Fruit fly (Drosophila melanogaster) whole organism: Measurements from ENCODE around the gene lobo.

Experiments
- CG8478 ChIP-seq: fragments of >200 bp; optimal IDR thresholded peaks from 2 replicates; lab custom pipeline; 2018; ENCODE audit warnings: inconsistent platforms
- Dll ChIP-seq: fragments of >200 bp; optimal IDR thresholded peaks from 2 replicates; lab custom pipeline; 2017
- EcR ChIP-seq, 2 experiments: fragments of >200 bp; optimal IDR thresholded peaks; 2 replicates each; lab custom pipeline; 2017; ENCODE audit warnings: missing biosample characterization in 2 of 2, missing genetic modification characterization in 2 of 2, missing genetic modification reagents in 2 of 2
- pan ChIP-seq: fragments of >200 bp; optimal IDR thresholded peaks from 2 replicates; lab custom pipeline; 2017
- psq ChIP-seq: fragments of >200 bp; optimal IDR thresholded peaks from 2 replicates; lab custom pipeline; 2017
- usp ChIP-seq: fragments of >200 bp; optimal IDR thresholded peaks from 2 replicates; lab custom pipeline; 2017; ENCODE audit warnings: missing biosample characterization, missing genetic modification characterization, mixed read lengths

Gene lobo

DNA sequence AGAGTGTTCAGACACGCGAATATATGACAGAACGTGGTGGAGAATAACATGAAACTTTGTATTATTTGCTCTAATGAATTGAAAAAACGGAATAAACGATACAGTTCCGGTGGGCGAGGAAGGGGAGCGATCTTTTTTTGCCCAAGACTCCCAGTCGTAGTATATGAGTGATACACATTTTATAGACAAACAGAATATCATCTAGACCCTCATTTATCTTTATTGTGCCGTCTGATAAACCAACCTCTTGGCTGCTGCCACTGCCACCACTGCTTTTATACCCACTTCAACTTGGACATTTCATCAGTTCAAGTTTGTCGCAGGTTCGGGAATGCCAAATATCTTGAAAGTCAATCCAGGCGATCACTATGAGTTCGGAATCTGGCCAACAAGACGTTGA, 22.4 kb upstream of the lobo start, which contains the start of gene CG31106:
TSS of gene CG31106 (plus strand) at position 301 of the 400 bp plus-strand sequence.
- TF ChIP-seq usp (GFP tag; lab: Kevin White, UChicago) (no peak), psq (lab: Kevin White, UChicago) (no peak), CG8478 (lab: Kevin White, UChicago) (no peak), EcR (GFP tag; optimal IDR thresholded peaks at IDR 0.05; lab: Kevin White, UChicago) (no peak), Dll (lab: Kevin White, UChicago) (no peak), pan (lab: Kevin White, UChicago) (no peak)

- TF ChIP-seq EcR (GFP tag; optimal IDR thresholded peaks at IDR 0.05; lab: Kevin White, UChicago) (no peak), psq (lab: Kevin White, UChicago) (no peak), Dll (lab: Kevin White, UChicago) (no peak), pan (lab: Kevin White, UChicago) (no peak), CG8478 (lab: Kevin White, UChicago) (no peak), usp (GFP tag; lab: Kevin White, UChicago) (no peak)
Measured at dm6 chr3R:25215123-25215522, 21.5 kb upstream of the lobo start, which contains the start of gene Saysd1. Gene Saysd1, minus strand, starts transcription at chr3R:25215188.

- TF ChIP-seq psq (lab: Kevin White, UChicago) (no peak), EcR (GFP tag; optimal IDR thresholded peaks at IDR 0.05; lab: Kevin White, UChicago) (no peak), usp (GFP tag; lab: Kevin White, UChicago) (no peak), CG8478 (lab: Kevin White, UChicago) (no peak), pan (lab: Kevin White, UChicago) (no peak), Dll (lab: Kevin White, UChicago) (no peak)
Measured at dm6 chr3R:25209207-25209606, 15.6 kb upstream of the lobo start.

dm6 chr3R:25208767-25209075, 15.1 kb upstream of the lobo start:
- TF ChIP-seq psq (lab: Kevin White, UChicago), result no peak
- no peak for TF ChIP-seq pan (lab: Kevin White, UChicago)
- TF ChIP-seq EcR (GFP tag; optimal IDR thresholded peaks at IDR 0.05; lab: Kevin White, UChicago), result no peak
- TF ChIP-seq usp (GFP tag; lab: Kevin White, UChicago), result no peak
- TF ChIP-seq CG8478 (lab: Kevin White, UChicago), result no peak
- TF ChIP-seq Dll (lab: Kevin White, UChicago), result no peak

DNA sequence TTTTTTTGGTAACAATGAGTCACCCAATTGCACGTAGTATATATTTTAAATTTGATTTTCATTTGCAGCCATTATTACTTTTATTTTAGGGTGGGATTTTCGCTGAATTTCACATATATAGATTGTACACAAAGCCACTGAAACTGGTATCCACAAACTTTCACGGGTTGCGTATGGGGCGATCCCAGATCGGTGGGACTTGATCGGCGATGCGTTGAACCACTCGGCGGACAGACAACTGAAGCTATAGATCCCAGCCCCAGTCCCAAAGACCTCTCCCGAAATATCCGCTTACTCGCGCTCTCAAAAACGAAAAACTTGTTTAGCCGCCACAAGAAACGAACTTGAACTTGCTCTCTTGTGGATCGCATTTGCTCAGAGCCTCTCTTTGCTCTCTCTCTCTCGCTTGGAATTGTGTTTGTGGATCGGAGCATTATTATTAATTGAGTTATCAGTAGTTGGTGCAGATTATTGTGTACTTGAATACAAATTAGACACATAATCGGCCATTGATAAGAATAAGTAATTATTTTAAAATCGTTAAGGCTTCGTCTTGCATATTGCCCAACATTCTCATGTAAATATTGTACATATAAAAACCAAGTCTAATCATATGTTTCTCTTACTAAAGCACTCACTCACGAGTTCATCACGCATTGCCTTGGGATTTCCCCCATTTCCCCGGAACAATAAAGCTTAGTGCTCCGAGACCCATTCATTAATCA, 14.6 kb upstream of the lobo start, which contains the start of gene Cad96Ca:
TSS of gene Cad96Ca (minus strand) at position 242 of the 725 bp plus-strand sequence.
- TF ChIP-seq Dll (lab: Kevin White, UChicago) (no peak), EcR (GFP tag; optimal IDR thresholded peaks at IDR 0.05; lab: Kevin White, UChicago) (no peak), psq (lab: Kevin White, UChicago) (no peak), CG8478 (lab: Kevin White, UChicago) (no peak), pan (lab: Kevin White, UChicago) (no peak), usp (GFP tag; lab: Kevin White, UChicago) (no peak)

- TF ChIP-seq psq (lab: Kevin White, UChicago) (no peak), pan (lab: Kevin White, UChicago) (no peak), usp (GFP tag; lab: Kevin White, UChicago) (no peak), CG8478 (lab: Kevin White, UChicago) (no peak), EcR (GFP tag; optimal IDR thresholded peaks at IDR 0.05; lab: Kevin White, UChicago) (no peak), Dll (lab: Kevin White, UChicago) (no peak)
Measured at dm6 chr3R:25207405-25208003, 13.9 kb upstream of the lobo start.

DNA sequence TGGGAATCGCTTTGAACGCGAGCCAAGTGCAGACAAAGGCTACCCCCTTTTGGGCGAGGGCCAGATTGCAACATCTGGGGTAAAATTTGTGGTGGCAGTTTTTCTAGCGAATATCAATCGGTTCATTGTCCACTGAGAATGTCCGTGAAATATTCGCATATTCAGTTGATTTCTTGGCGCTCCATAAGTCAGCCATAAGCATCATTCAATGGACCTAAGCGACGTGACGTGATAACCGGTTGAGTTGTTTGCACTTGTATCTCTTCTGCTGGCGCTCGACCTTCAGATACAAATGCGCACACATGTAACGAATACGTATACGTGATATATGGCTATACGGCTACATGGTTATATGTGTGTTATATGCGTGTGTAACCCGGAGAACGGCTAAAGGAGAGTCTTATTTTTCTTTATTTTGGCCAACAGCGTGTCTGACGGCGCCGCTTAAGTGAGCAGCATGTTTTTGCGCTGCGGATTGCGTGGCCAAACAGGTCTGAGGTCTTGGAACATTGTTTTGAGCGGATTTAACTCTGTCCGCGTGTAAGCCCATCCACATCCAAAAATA, 11.9 kb upstream of the lobo start:
- TF ChIP-seq psq (lab: Kevin White, UChicago), result no peak
- TF ChIP-seq EcR (GFP tag; optimal IDR thresholded peaks at IDR 0.05; lab: Kevin White, UChicago), result peak in 1 of 2 experiments; percentile 52

DNA sequence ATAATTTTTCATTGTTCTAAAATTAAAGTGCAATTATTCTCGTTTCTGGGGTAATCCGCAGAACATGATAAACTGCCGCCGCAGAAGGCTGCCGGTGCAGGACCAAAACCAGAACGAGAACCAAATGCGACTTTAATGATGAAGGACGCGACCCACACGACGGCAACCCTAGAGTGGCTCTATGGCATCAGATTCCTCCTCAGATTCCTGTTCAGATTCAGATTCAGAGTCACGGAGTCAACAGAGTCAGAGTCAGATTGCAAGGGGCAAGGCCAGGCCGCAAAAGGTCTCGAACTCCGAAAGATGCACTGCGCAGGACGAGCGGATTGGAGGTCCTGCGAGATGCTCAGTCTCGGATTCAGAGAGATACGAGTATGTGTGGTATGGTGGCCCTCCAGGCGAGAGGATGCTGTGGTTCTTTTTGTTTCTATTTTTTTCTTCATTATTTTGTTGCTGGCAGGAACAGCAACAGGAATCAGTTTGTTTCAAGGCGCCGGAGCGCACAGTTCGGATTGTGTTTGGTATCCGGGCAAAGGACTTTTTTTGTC, 5.8 kb upstream of the lobo start, which contains the start of gene CG13654:
TSS of gene CG13654 (plus strand) at position 498 of the 548 bp plus-strand sequence.
- no peak for TF ChIP-seq CG8478 (lab: Kevin White, UChicago)
- no peak for TF ChIP-seq Dll (lab: Kevin White, UChicago)
- no peak for TF ChIP-seq psq (lab: Kevin White, UChicago)
- TF ChIP-seq EcR (GFP tag; optimal IDR thresholded peaks at IDR 0.05; lab: Kevin White, UChicago), result no peak
- TF ChIP-seq pan (lab: Kevin White, UChicago), result no peak
- no peak for TF ChIP-seq usp (GFP tag; lab: Kevin White, UChicago)

DNA sequence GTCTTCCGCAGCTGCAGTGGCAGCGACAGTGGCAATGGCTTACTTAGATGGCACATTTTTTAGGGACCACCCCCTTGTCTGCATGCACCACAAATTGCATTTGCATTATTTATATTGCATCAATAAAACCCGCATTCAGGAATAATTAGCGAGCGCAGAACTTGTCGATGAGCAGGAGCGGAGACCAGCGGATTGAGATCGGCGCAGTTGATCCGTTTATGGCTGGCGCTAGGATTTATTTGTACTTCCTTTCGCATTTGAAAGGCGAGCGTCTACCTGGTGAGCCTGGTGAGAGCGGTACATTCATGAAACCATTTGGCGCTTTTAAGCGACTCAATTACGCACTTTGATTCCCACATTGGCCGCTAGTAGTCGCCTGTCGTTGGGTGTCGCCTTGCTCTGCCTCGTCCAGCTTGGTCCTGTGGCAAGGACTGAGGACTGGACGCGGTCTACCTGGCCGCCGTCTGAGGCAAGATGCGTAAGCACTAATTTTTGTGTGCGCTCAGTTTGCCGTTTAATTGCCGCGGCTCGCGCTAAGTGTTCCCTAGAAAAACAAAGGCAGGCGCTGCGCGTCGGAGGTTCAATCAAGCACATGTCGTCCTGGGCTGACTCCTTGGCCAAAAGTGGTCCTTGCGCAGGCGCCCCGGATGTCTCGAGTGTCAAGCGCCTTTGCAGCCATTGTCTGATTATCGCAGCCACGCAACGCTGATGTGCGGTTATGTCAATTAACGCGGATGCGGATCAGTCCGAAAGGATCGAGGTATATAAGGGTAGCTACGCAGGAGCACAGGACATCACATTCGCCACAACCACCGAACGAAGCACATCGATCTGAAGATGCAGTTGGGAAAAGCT, 1.4 kb upstream of the lobo start, which contains the start of gene CG13653:
TSS of gene CG13653 (plus strand) at position 805 of the 855 bp plus-strand sequence.
- no peak for TF ChIP-seq CG8478 (lab: Kevin White, UChicago)
- no peak for TF ChIP-seq EcR (GFP tag; optimal IDR thresholded peaks at IDR 0.05; lab: Kevin White, UChicago)
- no peak for TF ChIP-seq pan (lab: Kevin White, UChicago)
- no peak for TF ChIP-seq Dll (lab: Kevin White, UChicago)
- no peak for TF ChIP-seq psq (lab: Kevin White, UChicago)
- no peak for TF ChIP-seq usp (GFP tag; lab: Kevin White, UChicago)

DNA sequence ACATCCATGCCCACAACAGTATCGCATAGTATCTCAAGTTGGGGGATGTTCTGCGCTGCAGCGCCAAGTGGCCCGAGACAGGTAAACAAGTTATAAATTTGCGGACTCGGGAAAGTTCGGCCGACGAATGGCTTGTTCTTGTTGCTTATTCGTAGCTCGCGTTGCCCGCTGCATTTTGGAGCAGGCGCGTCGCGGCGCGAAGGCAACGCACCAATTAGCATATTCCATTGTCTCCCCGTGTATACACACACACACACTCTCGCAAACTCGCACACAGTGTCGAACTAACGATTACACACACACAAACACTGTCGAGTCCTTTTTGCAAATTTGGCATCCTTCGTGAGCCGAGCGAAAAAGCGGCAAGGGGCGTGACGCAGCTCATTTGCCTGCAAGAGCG, 4.6 kb downstream of the lobo start:
- no peak for TF ChIP-seq pan (lab: Kevin White, UChicago)
- no peak for TF ChIP-seq usp (GFP tag; lab: Kevin White, UChicago)
- TF ChIP-seq EcR (GFP tag; optimal IDR thresholded peaks at IDR 0.05; lab: Kevin White, UChicago), result no peak
- no peak for TF ChIP-seq Dll (lab: Kevin White, UChicago)
- TF ChIP-seq CG8478 (lab: Kevin White, UChicago), result no peak
- TF ChIP-seq psq (lab: Kevin White, UChicago), result no peak
